Worm (Caenorhabditis elegans): Measurements from ENCODE around the gene W02B12.16.

ce11 chrII:11485200-11485599 is 8.9 kb upstream of the W02B12.16 start, which contains the start of gene twk-5:
- TF ChIP-seq pes-1 (GFP tag; IDR thresholded peaks at IDR 0.05) (no peak), ama-1 (optimal IDR thresholded peaks at IDR 0.05) (no peak), tbx-11 (GFP tag; IDR thresholded peaks at IDR 0.05) (no peak), ceh-13 (GFP tag; optimal IDR thresholded peaks at IDR 0.05) (no peak), aly-1 (tag; optimal IDR thresholded peaks at IDR 0.05) (no peak), hmg-4 (GFP tag; optimal IDR thresholded peaks at IDR 0.05) (no peak)
